Worm (Caenorhabditis elegans): ENCODE results near the gene tbb-4.

Gene tbb-4

DNA sequence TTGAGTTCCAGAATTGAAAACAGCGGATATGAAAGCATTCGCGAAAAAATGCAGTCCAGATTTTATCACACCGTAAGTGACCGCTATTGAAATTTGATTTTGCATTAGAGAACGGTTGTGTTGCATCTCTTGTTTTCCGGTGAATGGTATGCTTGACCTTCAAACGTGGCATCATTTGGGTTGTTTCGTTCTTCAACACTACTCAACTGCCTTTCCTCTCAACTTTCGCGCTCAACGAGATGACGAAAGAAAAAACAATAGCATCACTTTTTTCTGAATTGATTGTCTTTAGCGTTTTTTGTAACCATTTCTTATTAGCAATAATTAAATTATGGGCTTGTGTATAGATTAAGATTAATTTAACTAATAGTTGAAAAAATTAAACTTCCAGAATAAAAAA, 34.2 kb downstream of the tbb-4 start:
- TF ChIP-seq mef-2 (tag; optimal IDR thresholded peaks at IDR 0.05) (no peak), alr-1 (tag; optimal IDR thresholded peaks at IDR 0.05; ENCODE audit: borderline replicate concordance) (no peak), blmp-1 (tag; optimal IDR thresholded peaks at IDR 0.05) (peak; percentile 40), swsn-7 (tag; optimal IDR thresholded peaks at IDR 0.05) (no peak), ztf-11 (tag; optimal IDR thresholded peaks at IDR 0.05) (no peak), elt-3 (tag; optimal IDR thresholded peaks at IDR 0.05) (no peak), nhr-20 (tag; optimal IDR thresholded peaks at IDR 0.05) (no peak), nhr-85 (tag) (peak; percentile 75), lin-14 (GFP tag; optimal IDR thresholded peaks at IDR 0.05) (peak; percentile 59), sup-37 (GFP tag; optimal IDR thresholded peaks at IDR 0.05) (no peak), unc-62 (GFP tag; optimal IDR thresholded peaks at IDR 0.05) (no peak)

DNA sequence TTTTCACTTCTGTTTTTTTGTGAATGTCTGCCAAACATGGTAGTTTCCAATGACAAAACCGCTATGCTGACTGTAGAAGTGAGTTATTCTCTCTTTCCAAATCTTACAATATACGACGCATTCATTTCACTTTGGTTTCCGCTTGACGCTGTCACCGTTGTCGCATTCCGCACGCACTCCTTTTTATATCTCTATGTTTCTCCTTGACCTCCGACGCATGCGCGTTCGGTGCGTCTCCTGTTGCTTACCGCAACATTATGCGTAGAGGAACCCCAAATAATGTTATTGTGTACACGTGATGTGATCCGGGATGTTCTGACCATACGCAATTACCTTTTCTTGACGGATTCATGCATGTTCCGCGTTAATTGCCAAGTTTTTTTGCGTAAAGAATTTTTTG, 34.7 kb downstream of the tbb-4 start:
- TF ChIP-seq unc-86 (tag; optimal IDR thresholded peaks at IDR 0.05) (no peak), Y116A8C.19 (tag; optimal IDR thresholded peaks at IDR 0.05; ENCODE audit: borderline replicate concordance) (no peak), elt-3 (tag; optimal IDR thresholded peaks at IDR 0.05) (peak in 1 of 6 experiments; percentile 48), nhr-11 (tag; optimal IDR thresholded peaks at IDR 0.05) (no peak), blmp-1 (tag; optimal IDR thresholded peaks at IDR 0.05) (peak; percentile 92)

ce11 chrX:9397401-9397800, 39.3 kb downstream of the tbb-4 start, which contains the start of gene fln-2:
TSS of gene fln-2 (plus strand) at chrX:9397701.
- no peak for TF ChIP-seq nhr-47 (tag; optimal IDR thresholded peaks at IDR 0.05)
- TF ChIP-seq ztf-4 (tag; optimal IDR thresholded peaks at IDR 0.05) = no peak
- no peak for TF ChIP-seq ceh-63 (GFP tag; optimal IDR thresholded peaks at IDR 0.05)
- no peak for TF ChIP-seq zag-1 (tag; optimal IDR thresholded peaks at IDR 0.05)
- TF ChIP-seq blmp-1 (tag; optimal IDR thresholded peaks at IDR 0.05) = no peak
- TF ChIP-seq irx-1 (tag; optimal IDR thresholded peaks at IDR 0.05) = no peak
- TF ChIP-seq pqm-1 (tag; optimal IDR thresholded peaks at IDR 0.05) = no peak
- no peak for TF ChIP-seq jun-1 (tag; optimal IDR thresholded peaks at IDR 0.05)
- no peak for TF ChIP-seq nhr-28 (tag; optimal IDR thresholded peaks at IDR 0.05)
- TF ChIP-seq sox-4 (tag; optimal IDR thresholded peaks at IDR 0.05) = no peak
- TF ChIP-seq isw-1 (GFP tag; IDR thresholded peaks at IDR 0.05) = no peak
- no peak for TF ChIP-seq rnt-1 (tag; optimal IDR thresholded peaks at IDR 0.05)
- no peak for TF ChIP-seq nhr-11 (tag; optimal IDR thresholded peaks at IDR 0.05)
- TF ChIP-seq unc-62 (GFP tag; optimal IDR thresholded peaks at IDR 0.05) = no peak
- no peak for TF ChIP-seq efl-1 (optimal IDR thresholded peaks at IDR 0.05)
- TF ChIP-seq efl-1 (GFP tag; optimal IDR thresholded peaks at IDR 0.05 in 1 of 2) = no peak
- no peak for TF ChIP-seq hlh-17 (GFP tag; optimal IDR thresholded peaks at IDR 0.05; ENCODE audit: borderline replicate concordance)
- no peak for TF ChIP-seq ets-5 (GFP tag; IDR thresholded peaks at IDR 0.05)
- TF ChIP-seq skn-1 (tag; optimal IDR thresholded peaks at IDR 0.05) = no peak
- TF ChIP-seq nhr-77 (tag; optimal IDR thresholded peaks at IDR 0.05) = no peak
- TF ChIP-seq unc-98 (GFP tag; IDR thresholded peaks at IDR 0.05) = no peak

DNA sequence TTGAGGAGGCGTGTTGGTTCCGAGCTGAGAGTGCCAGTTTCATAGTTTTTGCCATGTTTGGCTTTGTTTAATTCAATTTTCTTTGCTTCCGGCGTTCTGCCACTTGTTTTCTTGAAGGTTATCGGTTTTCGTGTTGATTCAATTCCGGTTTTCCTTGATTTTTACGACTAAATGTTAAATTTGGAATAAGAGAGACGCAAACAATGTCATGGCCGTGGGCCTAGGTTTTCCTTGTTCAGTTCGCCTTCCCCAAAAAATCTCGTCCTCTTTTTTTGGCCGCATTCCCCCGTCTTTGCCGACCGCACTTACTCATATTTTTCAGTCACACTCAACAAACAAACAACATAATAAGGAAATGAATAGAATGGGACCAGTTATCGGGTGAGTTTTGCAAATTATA, 42.9 kb downstream of the tbb-4 start, which contains the start of gene C23F12.9:
Gene C23F12.9, plus strand, starts transcription at position 301 of the 400 bp plus-strand sequence.
- TF ChIP-seq nhr-85 (tag) (peak; percentile 36), sox-4 (tag; optimal IDR thresholded peaks at IDR 0.05) (no peak)

- TF ChIP-seq lir-3 (tag; optimal IDR thresholded peaks at IDR 0.05; ENCODE audit: poor library complexity) (no peak), nhr-28 (tag; optimal IDR thresholded peaks at IDR 0.05) (no peak), unc-98 (GFP tag; IDR thresholded peaks at IDR 0.05) (no peak), sox-4 (tag; optimal IDR thresholded peaks at IDR 0.05) (no peak), ets-5 (GFP tag; IDR thresholded peaks at IDR 0.05) (no peak), zip-4 (GFP tag; optimal IDR thresholded peaks at IDR 0.05) (no peak), swsn-7 (tag; optimal IDR thresholded peaks at IDR 0.05) (no peak), lin-13 (GFP tag; optimal IDR thresholded peaks at IDR 0.05) (no peak), nhr-237 (tag; optimal IDR thresholded peaks at IDR 0.05) (no peak), F16B12.6 (tag; optimal IDR thresholded peaks at IDR 0.05) (no peak), isw-1 (GFP tag; IDR thresholded peaks at IDR 0.05) (no peak), lin-35 (GFP tag; optimal IDR thresholded peaks at IDR 0.05) (no peak)
These were observed 45.3 kb downstream of the tbb-4 start, which contains the start of gene C23F12.3 for ce11 chrX:9391345-9391744. TSS of gene C23F12.3 (plus strand) at chrX:9391645.

All from whole organism, L1 larva.